Worm (Caenorhabditis elegans): ENCODE data around the gene C46F9.6.

- TF ChIP-seq snpc-4 (tag; optimal IDR thresholded peaks at IDR 0.05) (no peak), unc-62 (GFP tag; optimal IDR thresholded peaks at IDR 0.05) (no peak), blmp-1 (tag; optimal IDR thresholded peaks at IDR 0.05) (no peak), ztf-11 (tag; optimal IDR thresholded peaks at IDR 0.05) (no peak), pha-4 (tag; optimal IDR thresholded peaks at IDR 0.05) (no peak), mep-1 (tag; optimal IDR thresholded peaks at IDR 0.05) (no peak), nhr-237 (tag; optimal IDR thresholded peaks at IDR 0.05) (no peak), zip-8 (tag; optimal IDR thresholded peaks at IDR 0.05) (no peak)
Measured at ce11 chrII:1917862-1918261, 19.8 kb downstream of the C46F9.6 start, which contains the start of gene bath-4.

All from whole organism, mixed stage, embryonic.